Worm (Caenorhabditis elegans): Measurements from ENCODE around the gene snn-1.

snn-1 gene

ce11 chrIV:1763452-1763851 lies 51.5 kb downstream of the snn-1 start (continued):
- no peak for TF ChIP-seq ztf-22 (GFP tag; optimal IDR thresholded peaks at IDR 0.05)
- TF ChIP-seq Y95B8A.8 (GFP tag; IDR thresholded peaks at IDR 0.05) = no peak
- TF ChIP-seq snpc-3.4 (tag; optimal IDR thresholded peaks at IDR 0.05) = peak; percentile 81
- TF ChIP-seq T26A5.8 (tag; optimal IDR thresholded peaks at IDR 0.05) = no peak
- TF ChIP-seq mxl-1 (tag; optimal IDR thresholded peaks at IDR 0.05) = no peak
- peak; percentile 73 for TF ChIP-seq rcor-1 (GFP tag; IDR thresholded peaks at IDR 0.05)
- TF ChIP-seq ccch-3 (GFP tag; optimal IDR thresholded peaks at IDR 0.05) = no peak
- TF ChIP-seq snpc-1.3 (tag; optimal IDR thresholded peaks at IDR 0.05; ENCODE audit: insufficient read depth) = no peak
- TF ChIP-seq nhr-179 (tag; optimal IDR thresholded peaks at IDR 0.05) = no peak
- TF ChIP-seq nfya-2 (GFP tag; IDR thresholded peaks at IDR 0.05) = no peak
- TF ChIP-seq let-607 (tag; optimal IDR thresholded peaks at IDR 0.05) = no peak
- TF ChIP-seq tbx-9 (tag; optimal IDR thresholded peaks at IDR 0.05; ENCODE audit: borderline replicate concordance) = no peak
- TF ChIP-seq F57A8.1 (GFP tag; optimal IDR thresholded peaks at IDR 0.05) = no peak
- TF ChIP-seq F49E8.2 (tag; optimal IDR thresholded peaks at IDR 0.05; ENCODE audit: insufficient read depth) = no peak
- TF ChIP-seq cebp-2 (GFP tag; IDR thresholded peaks at IDR 0.05) = no peak
- no peak for TF ChIP-seq lin-35 (GFP tag; optimal IDR thresholded peaks at IDR 0.05)
- peak; percentile 78 for TF ChIP-seq zfh-2 (GFP tag; conservative IDR thresholded peaks at IDR 0.05)
- no peak for TF ChIP-seq akir-1 (GFP tag; optimal IDR thresholded peaks at IDR 0.05)
- TF ChIP-seq B0019.2 (GFP tag; conservative IDR thresholded peaks at IDR 0.05) = no peak
- no peak for TF ChIP-seq him-1 (tag; optimal IDR thresholded peaks at IDR 0.05)
- TF ChIP-seq sdz-38 (tag; optimal IDR thresholded peaks at IDR 0.05) = no peak
- no peak for TF ChIP-seq die-1 (tag; optimal IDR thresholded peaks at IDR 0.05)
- no peak for TF ChIP-seq aptf-3 (GFP tag; IDR thresholded peaks at IDR 0.05)
- TF ChIP-seq lin-40 (tag; optimal IDR thresholded peaks at IDR 0.05) = no peak
- TF ChIP-seq ztf-25 (GFP tag; IDR thresholded peaks at IDR 0.05) = no peak
- no peak for TF ChIP-seq lir-1 (GFP tag; conservative IDR thresholded peaks at IDR 0.05)
- peak; percentile 90 for TF ChIP-seq attf-6 (GFP tag; IDR thresholded peaks at IDR 0.05)
- peak; percentile 85 for TF ChIP-seq snpc-4 (GFP tag; optimal IDR thresholded peaks at IDR 0.05)
- peak; percentile 78 to 98 (median 92) for TF ChIP-seq snpc-4 (tag; optimal IDR thresholded peaks at IDR 0.05)
- TF ChIP-seq F23B12.7 (tag; optimal IDR thresholded peaks at IDR 0.05; ENCODE audit: insufficient read depth) = no peak
- TF ChIP-seq ztf-26 (tag; optimal IDR thresholded peaks at IDR 0.05) = no peak
- peak; percentile 89 for TF ChIP-seq snpc-1.1 (tag; optimal IDR thresholded peaks at IDR 0.05; ENCODE audit: insufficient read depth)
- TF ChIP-seq hlh-26 (GFP tag; conservative IDR thresholded peaks at IDR 0.05) = no peak
- no peak for TF ChIP-seq F57C9.4 (tag; optimal IDR thresholded peaks at IDR 0.05)
- peak; percentile 97 for TF ChIP-seq pbrm-1 (GFP tag; IDR thresholded peaks at IDR 0.05)
- no peak for TF ChIP-seq rpc-1 (optimal IDR thresholded peaks at IDR 0.05)
- peak; percentile 7 for TF ChIP-seq rpc-1 (tag; optimal IDR thresholded peaks at IDR 0.05)
- peak; percentile 9 for TF ChIP-seq tlf-1 (GFP tag; optimal IDR thresholded peaks at IDR 0.05)
- no peak for TF ChIP-seq madf-8 (GFP tag; conservative IDR thresholded peaks at IDR 0.05)
- peak; percentile 62; the same call in 1 of the 2 replicates for TF ChIP-seq ekl-4 (GFP tag; IDR thresholded peaks at IDR 0.05)
- TF ChIP-seq hlh-12 (tag; optimal IDR thresholded peaks at IDR 0.05) = no peak
- no peak for TF ChIP-seq sea-2 (GFP tag; IDR thresholded peaks at IDR 0.05)
- TF ChIP-seq egrh-3 (GFP tag; IDR thresholded peaks at IDR 0.05) = peak; percentile 90
- peak; percentile 84 for TF ChIP-seq hmg-1.2 (GFP tag; IDR thresholded peaks at IDR 0.05)
- TF ChIP-seq lin-26 (GFP tag; IDR thresholded peaks at IDR 0.05) = peak; percentile 78
- TF ChIP-seq nfya-1 (tag; optimal IDR thresholded peaks at IDR 0.05; ENCODE audit: borderline replicate concordance, insufficient read depth) = no peak
- TF ChIP-seq lin-54 (GFP tag; optimal IDR thresholded peaks at IDR 0.05) = peak; percentile 56
- no peak for TF ChIP-seq madf-10 (tag; optimal IDR thresholded peaks at IDR 0.05)
- TF ChIP-seq F39B2.1 (GFP tag; IDR thresholded peaks at IDR 0.05) = no peak
